Fruit fly (Drosophila melanogaster) whole organism, wandering third instar larva: ENCODE results near the gene smal.
A peak's percentile ranks its signal among the peaks of the same experiment; 100 is the strongest.

ENCODE experiments used
- CG9705 ChIP-seq: fragments of 200-800 bp; sonication (Bioruptor generic); optimal IDR thresholded peaks from 2 replicates; lab custom pipeline; 2018; ENCODE audit warnings: missing biosample characterization, mild to moderate bottlenecking, missing genetic modification characterization
- CrebA ChIP-seq: fragments of 200-800 bp; sonication (Bioruptor generic); optimal IDR thresholded peaks from 2 replicates; lab custom pipeline; 2016; ENCODE audit warnings: missing biosample characterization, mild to moderate bottlenecking, missing genetic modification characterization, borderline replicate concordance
- Dif ChIP-seq: fragments of 200-275, 200-300 bp; sonication (Bioruptor generic); optimal IDR thresholded peaks from 2 replicates; lab custom pipeline; 2018; ENCODE audit warnings: missing biosample characterization, missing genetic modification characterization; ENCODE audit not compliant: partially characterized antibody
- GATAd ChIP-seq: sonication (Bioruptor generic); optimal IDR thresholded peaks from 2 replicates; lab custom pipeline; 2016; ENCODE audit warnings: missing biosample characterization, missing genetic modification characterization
- HLH106 ChIP-seq: fragments of 200-800 bp; optimal IDR thresholded peaks from 3 replicates; lab custom pipeline; 2019; ENCODE audit warnings: missing biosample characterization, mild to moderate bottlenecking, missing genetic modification characterization, moderate library complexity
- Hnf4 ChIP-seq: fragments of 200-800 bp; sonication (Bioruptor generic); optimal IDR thresholded peaks from 2 replicates; lab custom pipeline; 2016; ENCODE audit warnings: missing biosample characterization, mild to moderate bottlenecking, missing genetic modification characterization
- Hr83 ChIP-seq: fragments of 200-300 bp; sonication (Bioruptor generic); optimal IDR thresholded peaks from 2 replicates; lab custom pipeline; 2016; ENCODE audit warnings: missing biosample characterization, mild to moderate bottlenecking, missing genetic modification characterization, moderate library complexity; ENCODE audit not compliant: poor library complexity, severe bottlenecking
- Jra ChIP-seq: sonication (Bioruptor generic); optimal IDR thresholded peaks from 2 replicates; lab custom pipeline; 2016; ENCODE audit warnings: missing biosample characterization, missing genetic modification characterization
- Mio ChIP-seq: sonication (Bioruptor generic); optimal IDR thresholded peaks from 2 replicates; lab custom pipeline; 2016; ENCODE audit warnings: missing biosample characterization, missing genetic modification characterization
- Myc ChIP-seq: fragments of >200 bp; optimal IDR thresholded peaks from 2 replicates; lab custom pipeline; 2017
- Rel ChIP-seq, 2 experiments: fragments of 200-800 bp; sonication (Bioruptor generic) in 1 of 2; optimal IDR thresholded peaks; 2 replicates in 1 of 2; 3 replicates in 1 of 2; lab custom pipeline; 2016 to 2019; ENCODE audit warnings: mild to moderate bottlenecking in 2 of 2, missing biosample characterization in 2 of 2, missing genetic modification characterization in 2 of 2, moderate library complexity in 1 of 2
- Sp1 ChIP-seq: fragments of 200-800 bp; sonication (Bioruptor generic); optimal IDR thresholded peaks from 3 replicates; lab custom pipeline; 2019; ENCODE audit warnings: missing biosample characterization, mild to moderate bottlenecking, missing genetic modification characterization, moderate library complexity
- Vsx2 ChIP-seq: fragments of 200-300, 225-300 bp; sonication (Bioruptor generic); optimal IDR thresholded peaks from 2 replicates; lab custom pipeline; 2018; ENCODE audit warnings: missing biosample characterization, missing genetic modification characterization; ENCODE audit not compliant: partially characterized antibody
- br ChIP-seq: fragments of 200-800 bp; sonication (Bioruptor generic); optimal IDR thresholded peaks from 2 replicates; lab custom pipeline; 2016; ENCODE audit warnings: missing biosample characterization, missing genetic modification characterization
- brk ChIP-seq: fragments of 200-800 bp; sonication (Bioruptor generic); optimal IDR thresholded peaks from 2 replicates; lab custom pipeline; 2016; ENCODE audit warnings: missing biosample characterization, mild to moderate bottlenecking, missing genetic modification characterization
- dl ChIP-seq, 2 experiments: fragments of 175-275, 200-275 bp in 1 of 2; fragments of 200-275 bp in 1 of 2; sonication (Bioruptor generic); optimal IDR thresholded peaks; lab custom pipeline; 2018; ENCODE audit warnings: mild to moderate bottlenecking in 2 of 2, missing biosample characterization in 2 of 2, missing genetic modification characterization in 2 of 2, moderate library complexity in 2 of 2; ENCODE audit not compliant: partially characterized antibody in 2 of 2, insufficient read depth in 1 of 2
- dmrt93B ChIP-seq: fragments of 200-800 bp; sonication (Bioruptor generic); optimal IDR thresholded peaks from 2 replicates; lab custom pipeline; 2018; ENCODE audit warnings: missing biosample characterization, mild to moderate bottlenecking, missing genetic modification characterization
- dsf ChIP-seq: sonication (Bioruptor generic); optimal IDR thresholded peaks from 2 replicates; lab custom pipeline; 2016; ENCODE audit warnings: missing biosample characterization, missing genetic modification characterization, borderline replicate concordance
- ey ChIP-seq: fragments of 200-800 bp; sonication (Bioruptor generic); optimal IDR thresholded peaks from 2 replicates; lab custom pipeline; 2016; ENCODE audit warnings: missing biosample characterization, missing genetic modification characterization
- fru ChIP-seq: fragments of 200-800 bp; sonication (Bioruptor generic); optimal IDR thresholded peaks from 3 replicates; lab custom pipeline; 2016; ENCODE audit warnings: missing biosample characterization, mild to moderate bottlenecking, missing genetic modification characterization
- h ChIP-seq: fragments of 200-800 bp; sonication (Bioruptor generic); optimal IDR thresholded peaks from 3 replicates; lab custom pipeline; 2016; ENCODE audit warnings: missing biosample characterization, mild to moderate bottlenecking, missing genetic modification characterization
- jim ChIP-seq: fragments of 175-275, 200-325 bp; sonication (Bioruptor generic); optimal IDR thresholded peaks from 2 replicates; lab custom pipeline; 2016; ENCODE audit warnings: missing biosample characterization, mild to moderate bottlenecking, missing genetic modification characterization
- lola ChIP-seq: fragments of >200 bp; optimal IDR thresholded peaks from 2 replicates; lab custom pipeline; 2017; ENCODE audit warnings: missing biosample characterization, missing genetic modification characterization
- pan ChIP-seq: fragments of >200 bp; optimal IDR thresholded peaks from 2 replicates; lab custom pipeline; 2017
- psq ChIP-seq: fragments of 200-800 bp; sonication (Bioruptor generic); optimal IDR thresholded peaks from 3 replicates; lab custom pipeline; 2017; ENCODE audit warnings: missing biosample characterization, mild to moderate bottlenecking, missing genetic modification characterization, moderate library complexity
- rgr ChIP-seq: fragments of 200-800 bp; sonication (Bioruptor generic); optimal IDR thresholded peaks from 3 replicates; lab custom pipeline; 2016; ENCODE audit warnings: missing biosample characterization, mild to moderate bottlenecking, missing genetic modification characterization
- sv ChIP-seq: fragments of 200-800 bp; sonication (Bioruptor generic); optimal IDR thresholded peaks from 3 replicates; lab custom pipeline; 2016; ENCODE audit warnings: missing biosample characterization, missing genetic modification characterization
- tai ChIP-seq: sonication (Bioruptor generic); optimal IDR thresholded peaks from 2 replicates; lab custom pipeline; 2016; ENCODE audit warnings: missing biosample characterization, missing genetic modification characterization
- usp ChIP-seq: fragments of >200 bp; optimal IDR thresholded peaks from 2 replicates; lab custom pipeline; 2017; ENCODE audit warnings: missing biosample characterization, missing genetic modification characterization

The smal gene

dm6 chr2L:6213505-6213904 lies 34.6 kb downstream of the smal start:
- TF ChIP-seq sv (GFP tag; lab: Kevin White, UChicago) (no peak), pan (lab: Kevin White, UChicago) (no peak), Vsx2 (no peak), GATAd (GFP tag; lab: Kevin White, UChicago) (no peak), dsf (GFP tag; lab: Kevin White, UChicago) (no peak), Rel (GFP tag; optimal IDR thresholded peaks at IDR 0.05; lab: Kevin White, UChicago) (no peak), Rel (tag; optimal IDR thresholded peaks at IDR 0.05; lab: Kevin White, UChicago) (no peak), Jra (GFP tag; lab: Kevin White, UChicago) (no peak), CrebA (GFP tag; lab: Kevin White, UChicago) (no peak)

dm6 chr2L:6215897-6216296 lies 37.0 kb downstream of the smal start:
- TF ChIP-seq brk (no peak), jim (GFP tag; lab: Kevin White, UChicago) (no peak), HLH106 (tag; lab: Kevin White, UChicago) (no peak), Mio (GFP tag; lab: Kevin White, UChicago) (no peak), usp (GFP tag; lab: Kevin White, UChicago) (no peak), tai (GFP tag; lab: Kevin White, UChicago) (no peak), fru (GFP tag; lab: Kevin White, UChicago) (no peak), ey (no peak), h (GFP tag; lab: Kevin White, UChicago) (no peak), psq (GFP tag; lab: Kevin White, UChicago) (no peak), Sp1 (GFP tag; lab: Kevin White, UChicago) (no peak), GATAd (GFP tag; lab: Kevin White, UChicago) (no peak)

dm6 chr2L:6218669-6219406 lies 39.9 kb downstream of the smal start:
- TF ChIP-seq usp (GFP tag; lab: Kevin White, UChicago) (no peak), h (GFP tag; lab: Kevin White, UChicago) (peak; percentile 23)

dm6 chr2L:6220966-6221365 lies 42.0 kb downstream of the smal start:
- TF ChIP-seq dsf (GFP tag; lab: Kevin White, UChicago) (no peak), CrebA (GFP tag; lab: Kevin White, UChicago) (no peak), jim (GFP tag; lab: Kevin White, UChicago) (no peak), rgr (GFP tag; lab: Kevin White, UChicago) (no peak), GATAd (GFP tag; lab: Kevin White, UChicago) (no peak)

- TF ChIP-seq ey = no peak
- no peak for TF ChIP-seq pan (lab: Kevin White, UChicago)
- TF ChIP-seq Rel (GFP tag; optimal IDR thresholded peaks at IDR 0.05; lab: Kevin White, UChicago) = no peak
- no peak for TF ChIP-seq Rel (tag; optimal IDR thresholded peaks at IDR 0.05; lab: Kevin White, UChicago)
- no peak for TF ChIP-seq Hr83
- TF ChIP-seq brk = no peak
- no peak for TF ChIP-seq dl (GFP tag; optimal IDR thresholded peaks at IDR 0.05; lab: Kevin White, UChicago; ENCODE audit: insufficient read depth in 1 of 2, partially characterized antibody in 2 of 2)
- TF ChIP-seq fru (GFP tag; lab: Kevin White, UChicago) = no peak
Measured at dm6 chr2L:6224202-6224601, 45.3 kb downstream of the smal start.

dm6 chr2L:6224803-6225202 lies 45.9 kb downstream of the smal start, which contains the start of gene Ugt37B1:
TSS of gene Ugt37B1 (plus strand) at chr2L:6225048.
- TF ChIP-seq rgr (GFP tag; lab: Kevin White, UChicago) = no peak
- peak; percentile 22 for TF ChIP-seq Vsx2

- TF ChIP-seq pan (lab: Kevin White, UChicago) = no peak
- TF ChIP-seq Dif (GFP tag; lab: Kevin White, UChicago) = no peak
- TF ChIP-seq Rel (GFP tag; optimal IDR thresholded peaks at IDR 0.05; lab: Kevin White, UChicago) = no peak
- TF ChIP-seq Rel (tag; optimal IDR thresholded peaks at IDR 0.05; lab: Kevin White, UChicago) = no peak
- no peak for TF ChIP-seq dmrt93B (GFP tag; lab: Kevin White, UChicago)
- no peak for TF ChIP-seq CG9705
- TF ChIP-seq Hnf4 = no peak
- no peak for TF ChIP-seq psq (GFP tag; lab: Kevin White, UChicago)
- TF ChIP-seq Myc (lab: Kevin White, UChicago) = no peak
- no peak for TF ChIP-seq GATAd (GFP tag; lab: Kevin White, UChicago)
- no peak for TF ChIP-seq Mio (GFP tag; lab: Kevin White, UChicago)
- no peak for TF ChIP-seq jim (GFP tag; lab: Kevin White, UChicago)
- TF ChIP-seq br (GFP tag; lab: Kevin White, UChicago) = no peak
- no peak for TF ChIP-seq tai (GFP tag; lab: Kevin White, UChicago)
- no peak for TF ChIP-seq dl (GFP tag; optimal IDR thresholded peaks at IDR 0.05; lab: Kevin White, UChicago; ENCODE audit: insufficient read depth in 1 of 2, partially characterized antibody in 2 of 2)
- TF ChIP-seq rgr (GFP tag; lab: Kevin White, UChicago) = no peak
- TF ChIP-seq Jra (GFP tag; lab: Kevin White, UChicago) = no peak
- TF ChIP-seq lola = no peak
- TF ChIP-seq Vsx2 = no peak
Measured at dm6 chr2L:6228532-6228931, 49.6 kb downstream of the smal start.
